Worm (Caenorhabditis elegans) whole organism, young adult: ENCODE data around the gene Y38F2AR.3.

ENCODE experiments used
- B0035.1 ChIP-seq: sonication (generic microtip); optimal IDR thresholded peaks from 2 replicates; lab custom pipeline; 2016; ENCODE audit warnings: missing genetic modification characterization, mild to moderate bottlenecking, missing compliant biosample characterization, missing genotype, missing genetic modification reagents
- F10E7.11 ChIP-seq: sonication (generic microtip); optimal IDR thresholded peaks from 2 replicates; lab custom pipeline; 2017; ENCODE audit warnings: mild to moderate bottlenecking, missing genetic modification characterization, moderate library complexity, missing compliant biosample characterization
- F33H1.4 ChIP-seq: fragments of 200-800 bp; sonication (Bioruptor generic); IDR thresholded peaks from 2 replicates; pipeline ENCODE4 v1.3.6; 2022; ENCODE audit warnings: missing genetic modification reagents, missing genetic modification characterization, missing compliant biosample characterization
- F39B2.1 ChIP-seq: fragments of 200-800 bp; sonication (Bioruptor generic); IDR thresholded peaks from 2 replicates; pipeline ENCODE4 v1.3.6; 2022; ENCODE audit warnings: missing genetic modification reagents, missing genetic modification characterization, missing compliant biosample characterization
- F55B11.4 ChIP-seq: sonication (generic microtip); optimal IDR thresholded peaks from 2 replicates; lab custom pipeline; 2016; ENCODE audit warnings: missing compliant biosample characterization, missing genetic modification characterization, borderline replicate concordance; ENCODE audit not compliant: insufficient read depth
- F57A8.1 ChIP-seq: fragments of 200-800 bp; sonication (Bioruptor generic); optimal IDR thresholded peaks from 2 replicates; lab custom pipeline; 2018; ENCODE audit warnings: mild to moderate bottlenecking, missing genetic modification characterization, moderate library complexity, missing compliant biosample characterization
- K11D2.4 ChIP-seq: fragments of 200-800 bp; sonication (Bioruptor generic); IDR thresholded peaks from 2 replicates; pipeline ENCODE4 v1.3.6; 2022; ENCODE audit warnings: missing genetic modification reagents, missing genetic modification characterization, missing compliant biosample characterization
- akir-1 ChIP-seq: fragments of 200-800 bp; sonication (Bioruptor generic); optimal IDR thresholded peaks from 2 replicates; lab custom pipeline; 2018; ENCODE audit warnings: mild to moderate bottlenecking, missing genetic modification characterization, moderate library complexity, missing compliant biosample characterization
- aptf-3 ChIP-seq: fragments of 200-800 bp; sonication (Bioruptor generic); IDR thresholded peaks from 2 replicates; pipeline ENCODE4 v1.3.6; 2022; ENCODE audit warnings: missing genetic modification characterization, missing compliant biosample characterization
- athp-1 ChIP-seq: sonication (generic microtip); optimal IDR thresholded peaks from 2 replicates; lab custom pipeline; 2017; ENCODE audit warnings: mild to moderate bottlenecking, missing genetic modification characterization, missing compliant biosample characterization
- attf-3 ChIP-seq: fragments of 200-800 bp; sonication (Bioruptor generic); conservative IDR thresholded peaks from 2 replicates; pipeline ENCODE4 v1.3.6; 2022; ENCODE audit warnings: missing genetic modification reagents, missing genetic modification characterization, missing compliant biosample characterization
- attf-6 ChIP-seq: fragments of 200-800 bp; sonication (Bioruptor generic); IDR thresholded peaks from 2 replicates; pipeline ENCODE4 v1.3.6; 2022; ENCODE audit warnings: missing genetic modification reagents, missing genetic modification characterization, missing compliant biosample characterization
- bed-1 ChIP-seq: fragments of 200-800 bp; sonication (Bioruptor generic); IDR thresholded peaks from 2 replicates; pipeline ENCODE4 v1.3.6; 2022; ENCODE audit warnings: missing genetic modification reagents, missing genetic modification characterization, missing compliant biosample characterization
- ccch-3 ChIP-seq: fragments of 200-800 bp; sonication (Bioruptor generic); optimal IDR thresholded peaks from 2 replicates; lab custom pipeline; 2018; ENCODE audit warnings: mild to moderate bottlenecking, missing genetic modification characterization, missing compliant biosample characterization
- cebp-1 ChIP-seq, 2 experiments: fragments of 200-800 bp in 1 of 2; sonication (Bioruptor generic) in 1 of 2; sonication (generic microtip) in 1 of 2; IDR thresholded peaks in 1 of 2; optimal IDR thresholded peaks in 1 of 2; 2 replicates each; pipeline versions ENCODE4 v1.3.6 to Lab custom; 2017 to 2022; ENCODE audit warnings: missing compliant biosample characterization in 2 of 2, missing genetic modification characterization in 2 of 2, mild to moderate bottlenecking in 1 of 2, missing genetic modification reagents in 1 of 2, moderate library complexity in 1 of 2
- cebp-2 ChIP-seq: fragments of 200-800 bp; sonication (Bioruptor generic); IDR thresholded peaks from 2 replicates; pipeline ENCODE4 v1.3.6; 2022; ENCODE audit warnings: missing genetic modification characterization, missing compliant biosample characterization
- ceh-27 ChIP-seq: fragments of 200-800 bp; sonication (Bioruptor generic); optimal IDR thresholded peaks from 2 replicates; lab custom pipeline; 2018; ENCODE audit warnings: mild to moderate bottlenecking, missing genetic modification characterization, moderate library complexity, missing compliant biosample characterization
- ceh-40 ChIP-seq: fragments of 200-800 bp; sonication (Bioruptor generic); IDR thresholded peaks from 2 replicates; pipeline ENCODE4 v1.3.6; 2022; ENCODE audit warnings: missing genetic modification characterization, missing compliant biosample characterization
- ceh-79 ChIP-seq: sonication (generic microtip); optimal IDR thresholded peaks from 2 replicates; lab custom pipeline; 2017; ENCODE audit warnings: mild to moderate bottlenecking, missing genetic modification characterization, missing compliant biosample characterization
- egl-18 ChIP-seq: fragments of 200-800 bp; sonication (Bioruptor generic); IDR thresholded peaks from 2 replicates; pipeline ENCODE4 v1.3.6; 2022; ENCODE audit warnings: missing genetic modification reagents, missing genetic modification characterization, missing compliant biosample characterization
- egl-44 ChIP-seq: fragments of 200-800 bp; sonication (Bioruptor generic); IDR thresholded peaks from 2 replicates; pipeline ENCODE4 v1.3.6; 2022; ENCODE audit warnings: missing genetic modification reagents, missing genetic modification characterization, missing compliant biosample characterization
- ekl-4 ChIP-seq: fragments of 200-800 bp; sonication (Bioruptor generic); IDR thresholded peaks from 2 replicates; pipeline ENCODE4 v1.3.6; 2022; ENCODE audit warnings: missing genetic modification reagents, missing genetic modification characterization, missing compliant biosample characterization
- ets-4 ChIP-seq: fragments of 200-800 bp; sonication (Bioruptor generic); optimal IDR thresholded peaks from 2 replicates; lab custom pipeline; 2018; ENCODE audit warnings: mild to moderate bottlenecking, missing genetic modification characterization, missing compliant biosample characterization
- gei-17 ChIP-seq: fragments of 200-800 bp; sonication (Bioruptor generic); optimal IDR thresholded peaks from 2 replicates; lab custom pipeline; 2018; ENCODE audit warnings: mild to moderate bottlenecking, missing genetic modification characterization, missing compliant biosample characterization
- lsl-1 ChIP-seq: fragments of 200-800 bp; sonication (Bioruptor generic); optimal IDR thresholded peaks from 2 replicates; lab custom pipeline; 2018; ENCODE audit warnings: mild to moderate bottlenecking, missing genetic modification characterization, moderate library complexity, missing compliant biosample characterization
- lsy-27 ChIP-seq: sonication (generic microtip); optimal IDR thresholded peaks from 2 replicates; lab custom pipeline; 2017; ENCODE audit warnings: missing genetic modification characterization, mild to moderate bottlenecking, missing compliant biosample characterization, antibody characterized with exemption, missing genotype, borderline replicate concordance; ENCODE audit not compliant: insufficient read depth
- madf-8 ChIP-seq: fragments of 200-800 bp; sonication (Bioruptor generic); conservative IDR thresholded peaks from 2 replicates; pipeline ENCODE4 v1.3.6; 2022; ENCODE audit warnings: missing genetic modification reagents, missing genetic modification characterization, missing compliant biosample characterization
- mes-4 ChIP-seq: sonication (generic microtip); optimal IDR thresholded peaks from 2 replicates; lab custom pipeline; 2016; ENCODE audit warnings: missing genotype, missing genetic modification characterization, missing compliant biosample characterization
- nfya-1 ChIP-seq: sonication (generic microtip); optimal IDR thresholded peaks from 2 replicates; lab custom pipeline; 2017; ENCODE audit warnings: antibody characterized with exemption, missing compliant biosample characterization, missing genetic modification characterization, borderline replicate concordance; ENCODE audit not compliant: insufficient read depth
- nfya-2 ChIP-seq: fragments of 200-800 bp; sonication (Bioruptor generic); IDR thresholded peaks from 2 replicates; pipeline ENCODE4 v1.3.6; 2022; ENCODE audit warnings: missing genetic modification reagents, missing genetic modification characterization, missing compliant biosample characterization
- nhr-120 ChIP-seq: fragments of 200-800 bp; sonication (Bioruptor generic); IDR thresholded peaks from 2 replicates; pipeline ENCODE4 v1.3.6; 2022; ENCODE audit warnings: missing genetic modification characterization, missing compliant biosample characterization
- nhr-27 ChIP-seq: fragments of 200-800 bp; sonication (Bioruptor generic); optimal IDR thresholded peaks from 2 replicates; lab custom pipeline; 2018; ENCODE audit warnings: mild to moderate bottlenecking, missing genetic modification characterization, moderate library complexity, missing compliant biosample characterization
- nhr-80 ChIP-seq: sonication (generic microtip); optimal IDR thresholded peaks from 2 replicates; lab custom pipeline; 2016; ENCODE audit warnings: missing genetic modification characterization, missing compliant biosample characterization
- pbrm-1 ChIP-seq: fragments of 200-800 bp; sonication (Bioruptor generic); IDR thresholded peaks from 2 replicates; pipeline ENCODE4 v1.3.6; 2022; ENCODE audit warnings: missing genetic modification reagents, missing genetic modification characterization, missing compliant biosample characterization
- pha-4 ChIP-seq: fragments of 150-350 bp; sonication (generic microtip); optimal IDR thresholded peaks from 2 replicates; lab custom pipeline; 2014; ENCODE audit warnings: missing biosample characterization, missing genetic modification reagents, missing genetic modification characterization
- rec-8 ChIP-seq, 2 experiments: sonication (generic microtip); optimal IDR thresholded peaks; 2 replicates each; lab custom pipeline; 2016; ENCODE audit warnings: mild to moderate bottlenecking in 2 of 2, missing genetic modification characterization in 2 of 2, missing genetic modification reagents in 2 of 2, missing genotype in 2 of 2, missing biosample characterization in 1 of 2, missing compliant biosample characterization in 1 of 2, moderate library complexity in 1 of 2
- snpc-1.1 ChIP-seq: sonication (generic microtip); optimal IDR thresholded peaks from 2 replicates; lab custom pipeline; 2017; ENCODE audit warnings: missing genetic modification characterization, mild to moderate bottlenecking, missing compliant biosample characterization, antibody characterized with exemption, moderate library complexity, missing genotype, missing genetic modification reagents; ENCODE audit not compliant: insufficient read depth
- snpc-3.4 ChIP-seq: sonication (generic microtip); optimal IDR thresholded peaks from 2 replicates; lab custom pipeline; 2017; ENCODE audit warnings: missing genetic modification characterization, mild to moderate bottlenecking, missing compliant biosample characterization, antibody characterized with exemption, moderate library complexity, missing genotype, missing genetic modification reagents
- snpc-4 ChIP-seq, 5 experiments: fragments of 150-350 bp in 1 of 5; sonication (generic microtip) in 4 of 5; optimal IDR thresholded peaks; 2 replicates each; lab custom pipeline; 2014 to 2018; ENCODE audit warnings: missing genetic modification characterization in 5 of 5, missing biosample characterization in 3 of 5, antibody characterized with exemption in 2 of 5, mild to moderate bottlenecking in 2 of 5, missing compliant biosample characterization in 2 of 5, missing genotype in 2 of 5, moderate library complexity in 2 of 5, missing genetic modification reagents in 1 of 5
- unc-130 ChIP-seq: sonication (generic microtip); optimal IDR thresholded peaks from 2 replicates; lab custom pipeline; 2016; ENCODE audit warnings: missing genetic modification reagents, missing genetic modification characterization, missing compliant biosample characterization
- ztf-25 ChIP-seq: fragments of 200-800 bp; sonication (Bioruptor generic); IDR thresholded peaks from 2 replicates; pipeline ENCODE4 v1.3.6; 2022; ENCODE audit warnings: missing genetic modification reagents, missing genetic modification characterization, missing compliant biosample characterization
- ztf-6 ChIP-seq: fragments of 200-800 bp; sonication (Bioruptor generic); IDR thresholded peaks from 2 replicates; pipeline ENCODE4 v1.3.6; 2022; ENCODE audit warnings: missing genetic modification reagents, missing genetic modification characterization, missing compliant biosample characterization

The Y38F2AR.3 gene

ce11 chrIV:2348862-2349321, 34.9 kb upstream of the Y38F2AR.3 start, which contains the start of the genes ppgn-1 and tftc-1 (continued):
- 0 out of 2 replicates have a peak, but pooled peaks have one; percentile 13 for TF ChIP-seq pbrm-1 (GFP tag; lab: Robert Waterston, UW)
- no peak for TF ChIP-seq cebp-2 (GFP tag; lab: Robert Waterston, UW)
- TF ChIP-seq ccch-3 (GFP tag; lab: Kevin White, UChicago) = no peak
- no peak for TF ChIP-seq nhr-120 (GFP tag; lab: Robert Waterston, UW)
- TF ChIP-seq B0035.1 (tag; lab: Kevin White, UChicago) = no peak
- TF ChIP-seq, all 124 proteins: peak for 9

ce11 chrIV:2387970-2388705, 4.3 kb downstream of the Y38F2AR.3 start, which contains the start of gene sec-61.B:
Gene sec-61.B (minus strand): TSS chrIV:2388675.
- no peak for TF ChIP-seq egl-44 (GFP tag; lab: Robert Waterston, UW)
- no peak for TF ChIP-seq mes-4 (tag; lab: Kevin White, UChicago)
- TF ChIP-seq akir-1 = no peak
- TF ChIP-seq F39B2.1 = no peak
- TF ChIP-seq madf-8 = no peak
- no peak for TF ChIP-seq ekl-4 (GFP tag; lab: Robert Waterston, UW)
- TF ChIP-seq lsl-1 (GFP tag; lab: Kevin White, UChicago) = peak; percentile 31
- TF ChIP-seq F55B11.4 (tag; lab: Kevin White, UChicago) = no peak
- TF ChIP-seq egl-18 (GFP tag; lab: Robert Waterston, UW) = no peak
- no peak for TF ChIP-seq ets-4
- no peak for TF ChIP-seq ztf-25 (GFP tag; lab: Robert Waterston, UW)
- no peak for TF ChIP-seq rec-8 (tag; optimal IDR thresholded peaks at IDR 0.05; lab: Kevin White, UChicago)
- no peak for TF ChIP-seq ceh-40 (GFP tag; lab: Robert Waterston, UW)
- no peak for TF ChIP-seq nhr-80 (tag; lab: Kevin White, UChicago)
- TF ChIP-seq ztf-6 (GFP tag; lab: Robert Waterston, UW) = no peak
- peak; percentile 27 for TF ChIP-seq athp-1
- no peak for TF ChIP-seq gei-17 (GFP tag; lab: Kevin White, UChicago)
- TF ChIP-seq snpc-3.4 (tag; lab: Kevin White, UChicago) = peak; percentile 63
- TF ChIP-seq F33H1.4 (GFP tag; lab: Robert Waterston, UW) = no peak
- no peak for TF ChIP-seq ceh-79 (tag; lab: Kevin White, UChicago)
- peak; percentile 53 for TF ChIP-seq unc-130 (GFP tag; lab: Kevin White, UChicago)
- TF ChIP-seq attf-6 = no peak
- no peak for TF ChIP-seq cebp-1 (GFP tag; IDR thresholded peaks at IDR 0.05; lab: Robert Waterston, UW)
- peak; percentile 31 for TF ChIP-seq cebp-1 (tag; optimal IDR thresholded peaks at IDR 0.05; lab: Kevin White, UChicago)
- no peak for TF ChIP-seq lsy-27
- TF ChIP-seq cebp-2 (GFP tag; lab: Robert Waterston, UW) = no peak
- TF ChIP-seq snpc-4 (GFP tag; optimal IDR thresholded peaks at IDR 0.05; lab: Kevin White, UChicago) = no peak
- TF ChIP-seq snpc-4 (tag; optimal IDR thresholded peaks at IDR 0.05; lab: Kevin White, UChicago) = peak in 1 of 4 experiments; percentile 6
- no peak for TF ChIP-seq K11D2.4 (GFP tag; lab: Robert Waterston, UW)
- no peak for TF ChIP-seq nfya-2 (GFP tag; lab: Robert Waterston, UW)
- TF ChIP-seq nfya-1 = no peak
- TF ChIP-seq nhr-27 (tag; lab: Kevin White, UChicago) = no peak
- TF ChIP-seq F10E7.11 (tag; lab: Kevin White, UChicago) = no peak
- no peak for TF ChIP-seq ceh-27 (GFP tag; lab: Kevin White, UChicago)
- TF ChIP-seq F57A8.1 (GFP tag; lab: Kevin White, UChicago) = no peak
- TF ChIP-seq nhr-120 (GFP tag; lab: Robert Waterston, UW) = no peak
- no peak for TF ChIP-seq pha-4
- TF ChIP-seq attf-3 = no peak
- TF ChIP-seq bed-1 (GFP tag; lab: Robert Waterston, UW) = no peak
- TF ChIP-seq aptf-3 = no peak
- peak; percentile 49 for TF ChIP-seq snpc-1.1 (tag; lab: Kevin White, UChicago)
